Fruit fly (Drosophila melanogaster) whole organism, prepupa: ENCODE data around the gene tll.

Experiments
- CG10631 ChIP-seq: fragments of 200-800 bp; sonication (Bioruptor generic); optimal IDR thresholded peaks from 2 replicates; lab custom pipeline; 2016; ENCODE audit warnings: missing biosample characterization, missing genetic modification characterization
- CG10669 ChIP-seq: fragments of 200-800 bp; sonication (Bioruptor generic); optimal IDR thresholded peaks from 3 replicates; lab custom pipeline; 2018; ENCODE audit warnings: missing biosample characterization, mild to moderate bottlenecking, missing genetic modification characterization, moderate library complexity
- CG11294 ChIP-seq: fragments of 200-800 bp; sonication (Bioruptor generic); IDR thresholded peaks from 2 replicates; pipeline ENCODE4 v1.3.6; 2022; ENCODE audit warnings: missing biosample characterization, missing genetic modification characterization
- CG11762 ChIP-seq: fragments of 200-800 bp; sonication (Bioruptor generic); optimal IDR thresholded peaks from 3 replicates; lab custom pipeline; 2016; ENCODE audit warnings: missing biosample characterization, missing genetic modification characterization; ENCODE audit not compliant: insufficient read depth
- CG11902 ChIP-seq: fragments of 200-800 bp; sonication (Bioruptor generic); optimal IDR thresholded peaks from 3 replicates; lab custom pipeline; 2016; ENCODE audit warnings: missing biosample characterization, missing genetic modification characterization
- CG15336 ChIP-seq: fragments of 200-800 bp; sonication (Bioruptor generic); IDR thresholded peaks from 2 replicates; pipeline ENCODE4 v1.3.6; 2022; ENCODE audit warnings: missing biosample characterization, missing genetic modification characterization
- CG1621 ChIP-seq: fragments of 200-800 bp; sonication (Bioruptor generic); optimal IDR thresholded peaks from 3 replicates; lab custom pipeline; 2018; ENCODE audit warnings: missing biosample characterization, mild to moderate bottlenecking, missing genetic modification characterization
- CG16779 ChIP-seq: fragments of 200-800 bp; sonication (Bioruptor generic); optimal IDR thresholded peaks from 3 replicates; lab custom pipeline; 2017; ENCODE audit warnings: missing biosample characterization, mild to moderate bottlenecking, missing genetic modification characterization
- CG3032 ChIP-seq: fragments of 200-800 bp; optimal IDR thresholded peaks from 2 replicates; lab custom pipeline; 2019; ENCODE audit warnings: missing biosample characterization, mild to moderate bottlenecking, missing genetic modification characterization, moderate library complexity
- CG34406 ChIP-seq: fragments of 200-800 bp; sonication (Bioruptor generic); optimal IDR thresholded peaks from 3 replicates; lab custom pipeline; 2016; ENCODE audit warnings: missing biosample characterization, missing genetic modification characterization
- CG3919 ChIP-seq: fragments of 200-800 bp; sonication (Bioruptor generic); optimal IDR thresholded peaks from 3 replicates; lab custom pipeline; 2016; ENCODE audit warnings: missing biosample characterization, missing genetic modification characterization
- CG4318 ChIP-seq: fragments of 200-800 bp; sonication (Bioruptor generic); optimal IDR thresholded peaks from 3 replicates; lab custom pipeline; 2017; ENCODE audit warnings: missing biosample characterization, mild to moderate bottlenecking, missing genetic modification characterization
- CG6163 ChIP-seq: fragments of 200-800 bp; sonication (Bioruptor generic); IDR thresholded peaks from 3 replicates; pipeline ENCODE4 v1.3.6; 2022; ENCODE audit warnings: missing biosample characterization, missing genetic modification characterization
- CG6276 ChIP-seq: fragments of 200-800 bp; sonication (Bioruptor generic); optimal IDR thresholded peaks from 2 replicates; lab custom pipeline; 2017; ENCODE audit warnings: missing biosample characterization, mild to moderate bottlenecking, missing genetic modification characterization
- CG6792 ChIP-seq: fragments of 200-800 bp; sonication (Bioruptor generic); optimal IDR thresholded peaks from 3 replicates; lab custom pipeline; 2016; ENCODE audit warnings: missing biosample characterization, missing genetic modification characterization
- CG6808 ChIP-seq: fragments of 200-800 bp; sonication (Bioruptor generic); optimal IDR thresholded peaks from 3 replicates; lab custom pipeline; 2017; ENCODE audit warnings: missing biosample characterization, missing genetic modification characterization, mild to moderate bottlenecking, moderate library complexity, missing genetic modification reagents
- CG6854 ChIP-seq: fragments of 200-800 bp; sonication (Bioruptor generic); optimal IDR thresholded peaks from 2 replicates; lab custom pipeline; 2017; ENCODE audit warnings: missing biosample characterization, mild to moderate bottlenecking, missing genetic modification characterization
- CG8319 ChIP-seq: fragments of 200-800 bp; sonication (Bioruptor generic); optimal IDR thresholded peaks from 3 replicates; lab custom pipeline; 2016; ENCODE audit warnings: missing biosample characterization, missing genetic modification characterization
- CG8632 ChIP-seq: fragments of 200-800 bp; sonication (Bioruptor generic); optimal IDR thresholded peaks from 3 replicates; lab custom pipeline; 2016; ENCODE audit warnings: missing biosample characterization, missing genetic modification characterization
- CG9139 ChIP-seq: fragments of 200-800 bp; sonication (Bioruptor generic); optimal IDR thresholded peaks from 3 replicates; lab custom pipeline; 2017; ENCODE audit warnings: missing biosample characterization, mild to moderate bottlenecking, missing genetic modification characterization
- Eip75B ChIP-seq: fragments of 200-800 bp; sonication (Bioruptor generic); optimal IDR thresholded peaks from 3 replicates; lab custom pipeline; 2016; ENCODE audit warnings: missing biosample characterization, missing genetic modification characterization
- Eip78C ChIP-seq: fragments of 200-800 bp; sonication (Bioruptor generic); peaks from one replicate; lab custom pipeline; 2016; ENCODE audit warnings: missing biosample characterization, missing genetic modification characterization
- Eip93F ChIP-seq: fragments of 200-800 bp; sonication (Bioruptor generic); optimal IDR thresholded peaks from 2 replicates; lab custom pipeline; 2016; ENCODE audit warnings: missing biosample characterization, mild to moderate bottlenecking, missing genetic modification characterization
- Ets21C ChIP-seq: fragments of 200-800 bp; sonication (Bioruptor generic); optimal IDR thresholded peaks from 3 replicates; lab custom pipeline; 2016; ENCODE audit warnings: missing biosample characterization, missing genetic modification characterization
- Ets96B ChIP-seq: fragments of 200-800 bp; optimal IDR thresholded peaks from 2 replicates; lab custom pipeline; 2019; ENCODE audit warnings: missing biosample characterization, mild to moderate bottlenecking, missing genetic modification characterization, moderate library complexity
- Gug ChIP-seq: fragments of 200-800 bp; sonication (Bioruptor generic); IDR thresholded peaks from 2 replicates; pipeline ENCODE4 v1.3.6; 2022; ENCODE audit warnings: missing biosample characterization, missing genetic modification characterization
- Hr38 ChIP-seq: sonication (Bioruptor generic); optimal IDR thresholded peaks from 2 replicates; lab custom pipeline; 2016; ENCODE audit warnings: missing biosample characterization, missing genetic modification characterization
- Hr39 ChIP-seq: fragments of 200-800 bp; sonication (Bioruptor generic); optimal IDR thresholded peaks from 2 replicates; lab custom pipeline; 2016; ENCODE audit warnings: missing biosample characterization, missing genetic modification characterization
- Hr4 ChIP-seq: fragments of 200-800 bp; sonication (Bioruptor generic); optimal IDR thresholded peaks from 3 replicates; lab custom pipeline; 2016; ENCODE audit warnings: missing biosample characterization, missing genetic modification characterization
- Lpt ChIP-seq: fragments of 200-800 bp; sonication (Bioruptor generic); optimal IDR thresholded peaks from 3 replicates; lab custom pipeline; 2016; ENCODE audit warnings: missing biosample characterization, missing genetic modification characterization
- OdsH ChIP-seq: fragments of 200-800 bp; sonication (Bioruptor generic); optimal IDR thresholded peaks from 3 replicates; lab custom pipeline; 2016; ENCODE audit warnings: missing biosample characterization, missing genetic modification characterization
- Smox ChIP-seq: fragments of 200-800 bp; sonication (Bioruptor generic); optimal IDR thresholded peaks from 3 replicates; lab custom pipeline; 2016; ENCODE audit warnings: missing biosample characterization, missing genetic modification characterization
- Sox102F ChIP-seq: fragments of 200-800 bp; sonication (Bioruptor generic); optimal IDR thresholded peaks from 2 replicates; lab custom pipeline; 2016; ENCODE audit warnings: missing biosample characterization, mild to moderate bottlenecking, missing genetic modification characterization
- Sox14 ChIP-seq: fragments of 200-800 bp; sonication (Bioruptor generic); optimal IDR thresholded peaks from 3 replicates; lab custom pipeline; 2016; ENCODE audit warnings: missing biosample characterization, missing genetic modification characterization
- Sox15 ChIP-seq: fragments of 200-800 bp; sonication (Bioruptor generic); optimal IDR thresholded peaks from 3 replicates; lab custom pipeline; 2016; ENCODE audit warnings: missing biosample characterization, missing genetic modification characterization
- achi ChIP-seq: fragments of 200-800 bp; sonication (Bioruptor generic); optimal IDR thresholded peaks from 3 replicates; lab custom pipeline; 2016; ENCODE audit warnings: missing biosample characterization, missing genetic modification characterization
- acj6 ChIP-seq: fragments of 200-800 bp; sonication (Bioruptor generic); optimal IDR thresholded peaks from 3 replicates; lab custom pipeline; 2016; ENCODE audit warnings: missing biosample characterization, missing genetic modification characterization
- cyc ChIP-seq: fragments of 200-800 bp; sonication (Bioruptor generic); optimal IDR thresholded peaks from 3 replicates; lab custom pipeline; 2016; ENCODE audit warnings: missing biosample characterization, missing genetic modification characterization
- dac ChIP-seq: fragments of 200-800 bp; sonication (Bioruptor generic); optimal IDR thresholded peaks from 2 replicates; lab custom pipeline; 2017; ENCODE audit warnings: missing biosample characterization, mild to moderate bottlenecking, missing genetic modification characterization
- dsx ChIP-seq: fragments of 200-800 bp; optimal IDR thresholded peaks from 3 replicates; lab custom pipeline; 2019; ENCODE audit warnings: missing biosample characterization, mild to moderate bottlenecking, missing genetic modification characterization, moderate library complexity; ENCODE audit not compliant: poor library complexity, severe bottlenecking
- esn ChIP-seq: fragments of 200-800 bp; sonication (Bioruptor generic); optimal IDR thresholded peaks from 2 replicates; lab custom pipeline; 2016; ENCODE audit warnings: missing biosample characterization, mild to moderate bottlenecking, missing genetic modification characterization, moderate library complexity
- fd59A ChIP-seq: fragments of 200-800 bp; sonication (Bioruptor generic); optimal IDR thresholded peaks from 2 replicates; lab custom pipeline; 2017; ENCODE audit warnings: missing biosample characterization, mild to moderate bottlenecking, missing genetic modification characterization, missing genetic modification reagents
- fd85E ChIP-seq: fragments of 200-800 bp; sonication (Bioruptor generic); optimal IDR thresholded peaks from 3 replicates; lab custom pipeline; 2016; ENCODE audit warnings: missing biosample characterization, missing genetic modification characterization
- net ChIP-seq: fragments of 200-800 bp; sonication (Bioruptor generic); optimal IDR thresholded peaks from 3 replicates; lab custom pipeline; 2016; ENCODE audit warnings: missing biosample characterization, missing genetic modification characterization
- ss ChIP-seq, 2 experiments: fragments of 200-800 bp; sonication (Bioruptor generic); optimal IDR thresholded peaks; 2 replicates in 1 of 2; 3 replicates in 1 of 2; lab custom pipeline; 2017 to 2018; ENCODE audit warnings: mild to moderate bottlenecking in 2 of 2, missing biosample characterization in 2 of 2, missing genetic modification characterization in 2 of 2, moderate library complexity in 1 of 2
- svp ChIP-seq: fragments of 200-800 bp; sonication (Bioruptor generic); peaks from one replicate; lab custom pipeline; 2016; ENCODE audit warnings: missing biosample characterization, missing genetic modification characterization
- topi ChIP-seq: fragments of 200-800 bp; sonication (Bioruptor generic); optimal IDR thresholded peaks from 3 replicates; lab custom pipeline; 2016; ENCODE audit warnings: missing biosample characterization, missing genetic modification characterization
- vri ChIP-seq: fragments of 200-800 bp; sonication (Bioruptor generic); optimal IDR thresholded peaks from 3 replicates; lab custom pipeline; 2016; ENCODE audit warnings: missing biosample characterization, mild to moderate bottlenecking, missing genetic modification characterization

tll gene

dm6 chr3R:30872301-30873044, 20.4 kb downstream of the tll start, which contains the start of gene CG15545 (continued):
- no peak for TF ChIP-seq CG34406 (GFP tag; lab: Kevin White, UChicago)
- no peak for TF ChIP-seq Hr39
- TF ChIP-seq acj6 (GFP tag; lab: Kevin White, UChicago), result no peak
- peak; percentile 34; the same call in 1 of the 2 replicates for TF ChIP-seq CG15336 (GFP tag; lab: Robert Waterston, UW)
- no peak for TF ChIP-seq OdsH (GFP tag; lab: Kevin White, UChicago)
- no peak for TF ChIP-seq dac (GFP tag; lab: Kevin White, UChicago)
- peak; percentile 75 for TF ChIP-seq Hr4 (GFP tag; lab: Kevin White, UChicago)
- no peak for TF ChIP-seq dsx
- TF ChIP-seq CG1621 (tag; lab: Kevin White, UChicago), result no peak
- TF ChIP-seq CG10631, result no peak
- no peak for TF ChIP-seq topi
- TF ChIP-seq Eip75B, result no peak
- TF ChIP-seq Smox (GFP tag; lab: Kevin White, UChicago), result no peak
- no peak for TF ChIP-seq CG10669 (GFP tag; lab: Kevin White, UChicago)
- TF ChIP-seq Ets96B (tag; lab: Kevin White, UChicago), result no peak
- no peak for TF ChIP-seq Hr38 (GFP tag; lab: Kevin White, UChicago)
- no peak for TF ChIP-seq ss (GFP tag; optimal IDR thresholded peaks at IDR 0.05; lab: Kevin White, UChicago)
- TF ChIP-seq Gug, result no peak
- TF ChIP-seq CG11902 (GFP tag; lab: Kevin White, UChicago), result no peak
- no peak for TF ChIP-seq Sox102F
- TF ChIP-seq CG11762 (GFP tag; lab: Kevin White, UChicago), result no peak
- TF ChIP-seq CG8319, result no peak
- TF ChIP-seq Eip93F (GFP tag; lab: Kevin White, UChicago), result no peak
- TF ChIP-seq CG6276 (GFP tag; lab: Kevin White, UChicago), result peak; percentile 59

DNA sequence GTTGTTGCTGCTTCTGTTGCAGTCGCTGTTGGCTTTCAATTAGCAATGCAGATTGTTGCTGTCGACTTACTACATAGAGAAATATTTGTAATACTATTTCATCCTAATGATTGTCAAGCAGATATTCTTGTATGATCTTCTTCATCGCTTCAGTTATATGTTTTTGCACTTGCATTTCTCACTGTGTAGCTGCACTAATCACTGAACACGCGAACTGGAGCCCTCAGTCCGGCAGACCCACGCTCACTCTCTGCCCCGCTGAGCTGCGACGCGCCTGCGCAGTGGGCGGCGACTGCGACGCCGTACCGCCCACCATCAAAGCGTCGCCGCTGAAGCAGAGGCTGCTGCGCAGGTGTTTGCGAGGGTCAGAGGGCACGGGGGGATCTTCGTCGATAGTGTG, 22.6 kb downstream of the tll start:
- TF ChIP-seq CG8632 (GFP tag; lab: Kevin White, UChicago) (no peak), Hr4 (GFP tag; lab: Kevin White, UChicago) (peak; percentile 55), CG11294 (GFP tag; lab: Robert Waterston, UW) (0 out of 2 replicates have a peak, but pooled peaks have one; percentile 9), vri (GFP tag; lab: Kevin White, UChicago) (no peak), Ets96B (tag; lab: Kevin White, UChicago) (no peak), CG6808 (no peak), esn (GFP tag; lab: Kevin White, UChicago) (no peak), cyc (GFP tag; lab: Kevin White, UChicago) (no peak), net (GFP tag; lab: Kevin White, UChicago) (no peak), dac (GFP tag; lab: Kevin White, UChicago) (no peak), achi (GFP tag; lab: Kevin White, UChicago) (no peak), CG10669 (GFP tag; lab: Kevin White, UChicago) (peak; percentile 1), CG16779 (tag; lab: Kevin White, UChicago) (no peak), Gug (no peak; the same call in 1 of the 2 replicates), Ets21C (GFP tag; lab: Kevin White, UChicago) (no peak), Hr38 (GFP tag; lab: Kevin White, UChicago) (no peak), CG4318 (GFP tag; lab: Kevin White, UChicago) (no peak), Sox15 (GFP tag; lab: Kevin White, UChicago) (no peak), CG1621 (tag; lab: Kevin White, UChicago) (no peak), Sox14 (GFP tag; lab: Kevin White, UChicago) (no peak), fd59A (no peak), CG3919 (GFP tag; lab: Kevin White, UChicago) (peak; percentile 49), fd85E (GFP tag; lab: Kevin White, UChicago) (no peak), svp (no peak), ss (GFP tag; optimal IDR thresholded peaks at IDR 0.05; lab: Kevin White, UChicago) (peak in 1 of 2 experiments; percentile 59), CG3032 (no peak), CG6163 (GFP tag; lab: Robert Waterston, UW) (peak; percentile 60; the same call in 2 of the 3 replicates), Eip93F (GFP tag; lab: Kevin White, UChicago) (no peak), Smox (GFP tag; lab: Kevin White, UChicago) (no peak), CG6854 (GFP tag; lab: Kevin White, UChicago) (no peak), Lpt (peak; percentile 13), acj6 (GFP tag; lab: Kevin White, UChicago) (no peak), Eip78C (GFP tag; lab: Kevin White, UChicago) (peak; percentile 61), CG9139 (GFP tag; lab: Kevin White, UChicago) (no peak), CG6276 (GFP tag; lab: Kevin White, UChicago) (no peak), CG6792 (no peak), topi (no peak)
